Worm (Caenorhabditis elegans): ENCODE measurements around the gene tsp-1.

The tsp-1 gene

ce11 chrIII:8242809-8243208 lies 3.6 kb upstream of the tsp-1 start, which contains the start of gene C02F5.12 (continued):
- TF ChIP-seq gei-8 (GFP tag; optimal IDR thresholded peaks at IDR 0.05) (no peak), lir-3 (tag; optimal IDR thresholded peaks at IDR 0.05) (no peak), ceh-62 (tag; optimal IDR thresholded peaks at IDR 0.05) (no peak), daf-19 (GFP tag; conservative IDR thresholded peaks at IDR 0.05) (no peak), R02D3.7 (tag; optimal IDR thresholded peaks at IDR 0.05) (no peak), zip-11 (GFP tag; IDR thresholded peaks at IDR 0.05) (no peak), zfp-2 (tag; optimal IDR thresholded peaks at IDR 0.05) (no peak), hif-1 (tag; optimal IDR thresholded peaks at IDR 0.05) (no peak), vab-7 (GFP tag; IDR thresholded peaks at IDR 0.05) (no peak), dmd-6 (GFP tag; IDR thresholded peaks at IDR 0.05) (peak; percentile 17; the same call in 1 of the 2 replicates), attf-4 (tag; optimal IDR thresholded peaks at IDR 0.05) (no peak), ama-1 (optimal IDR thresholded peaks at IDR 0.05) (no peak), fkh-10 (GFP tag; optimal IDR thresholded peaks at IDR 0.05) (no peak), nhr-48 (tag; optimal IDR thresholded peaks at IDR 0.05) (peak; percentile 9), ceh-20 (GFP tag; IDR thresholded peaks at IDR 0.05) (no peak), php-3 (GFP tag; IDR thresholded peaks at IDR 0.05) (no peak), nhr-28 (tag; optimal IDR thresholded peaks at IDR 0.05) (peak; percentile 99), lsy-2 (tag; optimal IDR thresholded peaks at IDR 0.05) (peak in 1 of 2 experiments; percentile 53), zag-1 (tag; optimal IDR thresholded peaks at IDR 0.05) (no peak), ceh-32 (tag; optimal IDR thresholded peaks at IDR 0.05; ENCODE audit: poor library complexity) (no peak), F49E8.2 (tag; optimal IDR thresholded peaks at IDR 0.05; ENCODE audit: borderline replicate concordance) (no peak), unc-130 (GFP tag; optimal IDR thresholded peaks at IDR 0.05) (no peak), T26A8.4 (GFP tag; IDR thresholded peaks at IDR 0.05) (no peak), nhr-25 (tag; optimal IDR thresholded peaks at IDR 0.05; ENCODE audit: borderline replicate concordance, insufficient read depth) (no peak), lim-7 (GFP tag; IDR thresholded peaks at IDR 0.05) (no peak), saeg-2 (GFP tag; IDR thresholded peaks at IDR 0.05) (no peak), dmd-8 (GFP tag; IDR thresholded peaks at IDR 0.05) (0 out of 2 replicates have a peak, but pooled peaks have one; percentile 45), Y105C5A.15 (GFP tag; IDR thresholded peaks at IDR 0.05) (no peak), nhr-76 (tag; optimal IDR thresholded peaks at IDR 0.05) (no peak), ceh-82 (tag; optimal IDR thresholded peaks at IDR 0.05) (no peak), T20F7.1 (GFP tag; optimal IDR thresholded peaks at IDR 0.05) (peak; percentile 20), F26F4.8 (GFP tag; conservative IDR thresholded peaks at IDR 0.05) (no peak), nhr-11 (tag; optimal IDR thresholded peaks at IDR 0.05) (peak; percentile 48), mep-1 (tag; optimal IDR thresholded peaks at IDR 0.05) (peak; percentile 63), zfp-3 (GFP tag; conservative IDR thresholded peaks at IDR 0.05) (no peak), fos-1 (tag; optimal IDR thresholded peaks at IDR 0.05) (no peak), lin-13 (GFP tag; optimal IDR thresholded peaks at IDR 0.05) (peak; percentile 44), snpc-1.2 (GFP tag; IDR thresholded peaks at IDR 0.05) (no peak), F10B5.3 (tag; optimal IDR thresholded peaks at IDR 0.05) (no peak), aha-1 (tag) (no peak), daf-8 (GFP tag; IDR thresholded peaks at IDR 0.05) (no peak), Y75B8A.6 (GFP tag; IDR thresholded peaks at IDR 0.05) (no peak), ceh-44 (GFP tag; IDR thresholded peaks at IDR 0.05) (no peak), Y5F2A.4 (GFP tag; optimal IDR thresholded peaks at IDR 0.05) (no peak), lin-1 (GFP tag; IDR thresholded peaks at IDR 0.05) (no peak), mxl-2 (GFP tag; conservative IDR thresholded peaks at IDR 0.05) (no peak), dpl-1 (GFP tag; optimal IDR thresholded peaks at IDR 0.05) (no peak), Y48G9A.11 (GFP tag; IDR thresholded peaks at IDR 0.05) (no peak), dve-1 (tag; optimal IDR thresholded peaks at IDR 0.05; ENCODE audit: insufficient read depth) (peak; percentile 51), arid-1 (GFP tag; conservative IDR thresholded peaks at IDR 0.05) (0 out of 2 replicates have a peak, but pooled peaks have one; percentile 32), hlh-30 (tag; optimal IDR thresholded peaks at IDR 0.05; ENCODE audit: insufficient read depth) (peak; percentile 79), D1046.2 (GFP tag; IDR thresholded peaks at IDR 0.05) (no peak)
